Fruit fly (Drosophila melanogaster) ovary, adult (tissue): ENCODE results near the gene Hsp26.

Experiments
- CG17801 ChIP-seq: fragments of 200-800 bp; optimal IDR thresholded peaks from 2 replicates; lab custom pipeline; 2019; ENCODE audit warnings: missing biosample characterization, mild to moderate bottlenecking, missing genetic modification characterization, moderate library complexity; ENCODE audit not compliant: partially characterized antibody

The Hsp26 gene

dm6 chr3L:9377198-9378035, at the start of gene Hsp26:
Hsp26 (minus strand) TSS chr3L:9377427.
- TF ChIP-seq CG17801 (GFP tag; lab: Kevin White, UChicago) = peak; percentile 90

dm6 chr3L:9426656-9427294, 49.5 kb upstream of the Hsp26 start, which contains the start of the genes Atat and Shc:
Atat (minus strand) TSS chr3L:9426758.
Shc (plus strand) TSS chr3L:9427010.
- peak; percentile 97 for TF ChIP-seq CG17801 (GFP tag; lab: Kevin White, UChicago)

- TF ChIP-seq CG17801 (GFP tag; lab: Kevin White, UChicago) = no peak
These were observed 48.6 kb upstream of the Hsp26 start for dm6 chr3L:9425838-9426237.

DNA sequence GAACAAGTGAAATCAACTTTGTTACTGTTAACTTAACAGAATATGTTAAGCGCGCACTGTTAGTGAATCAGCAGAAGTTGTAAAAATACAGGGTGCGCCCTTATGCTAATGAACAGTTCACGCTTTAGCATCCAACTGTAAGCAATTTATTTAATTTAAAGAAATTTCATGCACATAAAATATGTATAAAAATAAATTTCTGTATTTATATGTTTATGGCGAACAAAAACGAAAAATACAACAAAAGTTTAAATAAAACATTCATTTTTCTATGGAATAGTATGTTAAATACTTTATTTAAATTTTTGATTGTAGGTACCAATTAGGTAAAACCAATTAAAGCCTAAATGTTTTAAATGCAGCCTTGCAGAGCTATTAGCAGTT, 47.3 kb upstream of the Hsp26 start:
- peak; percentile 11 for TF ChIP-seq CG17801 (GFP tag; lab: Kevin White, UChicago)

dm6 chr3L:9423757-9424527, 46.7 kb upstream of the Hsp26 start:
- no peak for TF ChIP-seq CG17801 (GFP tag; lab: Kevin White, UChicago)

DNA sequence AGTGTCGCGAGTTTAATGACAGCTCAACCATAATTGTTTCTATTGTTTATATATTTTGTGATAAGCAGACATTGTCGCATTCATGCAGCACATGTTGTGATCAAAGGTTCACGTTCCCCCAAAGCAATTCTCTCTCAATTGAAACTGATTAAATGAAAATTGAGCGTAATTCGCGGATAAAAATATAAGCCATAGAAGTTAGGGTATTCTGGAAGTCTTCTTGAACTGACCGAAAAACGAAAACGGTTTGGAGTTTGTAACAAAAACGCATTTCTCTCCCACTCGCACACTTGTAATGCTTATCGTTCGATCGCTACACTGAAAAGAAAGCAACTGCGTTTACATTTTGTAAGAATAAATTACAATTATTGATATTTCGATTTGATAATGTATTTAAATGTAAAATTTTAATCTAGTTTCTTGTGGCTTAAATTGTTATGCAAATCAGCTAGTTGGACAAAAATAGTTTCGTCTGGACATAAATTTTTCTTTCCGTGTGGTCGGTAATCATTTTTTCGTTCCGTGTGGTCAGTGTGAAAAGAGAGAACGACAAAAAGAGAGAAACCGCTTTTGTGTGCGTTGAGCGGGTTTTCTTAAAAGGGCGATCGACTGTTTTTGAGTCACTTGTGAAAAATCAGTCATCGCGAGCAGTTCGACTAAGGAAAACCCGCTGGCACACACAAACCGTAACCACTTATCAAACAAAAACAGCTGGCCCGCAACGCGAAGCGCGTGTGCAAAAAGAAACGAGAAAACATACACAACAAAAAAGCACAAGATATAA, 45.6 kb upstream of the Hsp26 start, which contains the start of gene aay:
Gene aay, plus strand, starts transcription at position 618 of the 784 bp plus-strand sequence.
- TF ChIP-seq CG17801 (GFP tag; lab: Kevin White, UChicago) = peak; percentile 100

dm6 chr3L:9422135-9422534, 44.9 kb upstream of the Hsp26 start:
- no peak for TF ChIP-seq CG17801 (GFP tag; lab: Kevin White, UChicago)

dm6 chr3L:9421621-9422020, 44.4 kb upstream of the Hsp26 start:
- no peak for TF ChIP-seq CG17801 (GFP tag; lab: Kevin White, UChicago)

DNA sequence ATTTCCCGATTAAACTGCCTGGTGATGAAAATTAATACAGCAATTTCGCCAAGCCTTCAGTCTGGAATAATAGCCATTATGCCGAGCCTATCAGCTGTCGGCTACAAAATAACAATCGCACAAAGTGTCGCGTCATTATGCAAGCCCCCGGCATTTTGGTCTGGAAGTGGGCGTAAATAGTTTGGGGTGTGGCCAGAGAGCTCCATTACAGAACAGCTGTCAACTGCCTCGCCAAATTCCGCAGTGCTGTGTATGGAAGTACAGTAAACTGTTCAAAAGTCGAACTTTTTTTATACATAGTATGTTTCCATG, 43.5 kb upstream of the Hsp26 start:
- TF ChIP-seq CG17801 (GFP tag; lab: Kevin White, UChicago) = no peak

dm6 chr3L:9420054-9420818, 43.0 kb upstream of the Hsp26 start:
- TF ChIP-seq CG17801 (GFP tag; lab: Kevin White, UChicago) = peak; percentile 98

- TF ChIP-seq CG17801 (GFP tag; lab: Kevin White, UChicago) = peak; percentile 38
These were observed 42.1 kb upstream of the Hsp26 start for dm6 chr3L:9419328-9419727.

dm6 chr3L:9417288-9417687, 40.1 kb upstream of the Hsp26 start, which contains the start of gene CG3982:
CG3982 (minus strand) TSS chr3L:9417388.
- no peak for TF ChIP-seq CG17801 (GFP tag; lab: Kevin White, UChicago)

dm6 chr3L:9410754-9411423, 33.7 kb upstream of the Hsp26 start, which contains the start of the genes CG4022 and Cpsf5:
CG4022 (minus strand) TSS chr3L:9410832.
Cpsf5 (plus strand) TSS chr3L:9411038.
- TF ChIP-seq CG17801 (GFP tag; lab: Kevin White, UChicago) = peak; percentile 81
